Fruit fly (Drosophila melanogaster) whole organism, prepupa: ENCODE data around the gene TwdlR.

Experiments
- Blimp-1 ChIP-seq: fragments of 200-800 bp; sonication (Bioruptor generic); optimal IDR thresholded peaks from 3 replicates; lab custom pipeline; 2017; ENCODE audit warnings: missing biosample characterization, missing genetic modification characterization, mild to moderate bottlenecking, moderate library complexity, missing genetic modification reagents
- CG10631 ChIP-seq: fragments of 200-800 bp; sonication (Bioruptor generic); optimal IDR thresholded peaks from 2 replicates; lab custom pipeline; 2016; ENCODE audit warnings: missing biosample characterization, missing genetic modification characterization
- CG10669 ChIP-seq: fragments of 200-800 bp; sonication (Bioruptor generic); optimal IDR thresholded peaks from 3 replicates; lab custom pipeline; 2018; ENCODE audit warnings: missing biosample characterization, mild to moderate bottlenecking, missing genetic modification characterization, moderate library complexity
- CG11294 ChIP-seq: fragments of 200-800 bp; sonication (Bioruptor generic); IDR thresholded peaks from 2 replicates; pipeline ENCODE4 v1.3.6; 2022; ENCODE audit warnings: missing biosample characterization, missing genetic modification characterization
- CG11762 ChIP-seq: fragments of 200-800 bp; sonication (Bioruptor generic); optimal IDR thresholded peaks from 3 replicates; lab custom pipeline; 2016; ENCODE audit warnings: missing biosample characterization, missing genetic modification characterization; ENCODE audit not compliant: insufficient read depth
- CG11902 ChIP-seq: fragments of 200-800 bp; sonication (Bioruptor generic); optimal IDR thresholded peaks from 3 replicates; lab custom pipeline; 2016; ENCODE audit warnings: missing biosample characterization, missing genetic modification characterization
- CG15336 ChIP-seq: fragments of 200-800 bp; sonication (Bioruptor generic); IDR thresholded peaks from 2 replicates; pipeline ENCODE4 v1.3.6; 2022; ENCODE audit warnings: missing biosample characterization, missing genetic modification characterization
- CG1621 ChIP-seq: fragments of 200-800 bp; sonication (Bioruptor generic); optimal IDR thresholded peaks from 3 replicates; lab custom pipeline; 2018; ENCODE audit warnings: missing biosample characterization, mild to moderate bottlenecking, missing genetic modification characterization
- CG16779 ChIP-seq: fragments of 200-800 bp; sonication (Bioruptor generic); optimal IDR thresholded peaks from 3 replicates; lab custom pipeline; 2017; ENCODE audit warnings: missing biosample characterization, mild to moderate bottlenecking, missing genetic modification characterization
- CG3032 ChIP-seq: fragments of 200-800 bp; optimal IDR thresholded peaks from 2 replicates; lab custom pipeline; 2019; ENCODE audit warnings: missing biosample characterization, mild to moderate bottlenecking, missing genetic modification characterization, moderate library complexity
- CG31627 ChIP-seq: fragments of 200-800 bp; sonication (Bioruptor generic); optimal IDR thresholded peaks from 3 replicates; lab custom pipeline; 2016; ENCODE audit warnings: missing biosample characterization, missing genetic modification characterization
- CG34406 ChIP-seq: fragments of 200-800 bp; sonication (Bioruptor generic); optimal IDR thresholded peaks from 3 replicates; lab custom pipeline; 2016; ENCODE audit warnings: missing biosample characterization, missing genetic modification characterization
- CG6163 ChIP-seq: fragments of 200-800 bp; sonication (Bioruptor generic); IDR thresholded peaks from 3 replicates; pipeline ENCODE4 v1.3.6; 2022; ENCODE audit warnings: missing biosample characterization, missing genetic modification characterization
- CG6276 ChIP-seq: fragments of 200-800 bp; sonication (Bioruptor generic); optimal IDR thresholded peaks from 2 replicates; lab custom pipeline; 2017; ENCODE audit warnings: missing biosample characterization, mild to moderate bottlenecking, missing genetic modification characterization
- CG6792 ChIP-seq: fragments of 200-800 bp; sonication (Bioruptor generic); optimal IDR thresholded peaks from 3 replicates; lab custom pipeline; 2016; ENCODE audit warnings: missing biosample characterization, missing genetic modification characterization
- CG6808 ChIP-seq: fragments of 200-800 bp; sonication (Bioruptor generic); optimal IDR thresholded peaks from 3 replicates; lab custom pipeline; 2017; ENCODE audit warnings: missing biosample characterization, missing genetic modification characterization, mild to moderate bottlenecking, moderate library complexity, missing genetic modification reagents
- CG7368 ChIP-seq: fragments of 200-800 bp; sonication (Bioruptor generic); optimal IDR thresholded peaks from 3 replicates; lab custom pipeline; 2016; ENCODE audit warnings: missing biosample characterization, missing genetic modification characterization
- CG8319 ChIP-seq: fragments of 200-800 bp; sonication (Bioruptor generic); optimal IDR thresholded peaks from 3 replicates; lab custom pipeline; 2016; ENCODE audit warnings: missing biosample characterization, missing genetic modification characterization
- CG9139 ChIP-seq: fragments of 200-800 bp; sonication (Bioruptor generic); optimal IDR thresholded peaks from 3 replicates; lab custom pipeline; 2017; ENCODE audit warnings: missing biosample characterization, mild to moderate bottlenecking, missing genetic modification characterization
- Eip75B ChIP-seq: fragments of 200-800 bp; sonication (Bioruptor generic); optimal IDR thresholded peaks from 3 replicates; lab custom pipeline; 2016; ENCODE audit warnings: missing biosample characterization, missing genetic modification characterization
- Eip78C ChIP-seq: fragments of 200-800 bp; sonication (Bioruptor generic); peaks from one replicate; lab custom pipeline; 2016; ENCODE audit warnings: missing biosample characterization, missing genetic modification characterization
- Ets21C ChIP-seq: fragments of 200-800 bp; sonication (Bioruptor generic); optimal IDR thresholded peaks from 3 replicates; lab custom pipeline; 2016; ENCODE audit warnings: missing biosample characterization, missing genetic modification characterization
- Hr38 ChIP-seq: sonication (Bioruptor generic); optimal IDR thresholded peaks from 2 replicates; lab custom pipeline; 2016; ENCODE audit warnings: missing biosample characterization, missing genetic modification characterization
- Hr39 ChIP-seq: fragments of 200-800 bp; sonication (Bioruptor generic); optimal IDR thresholded peaks from 2 replicates; lab custom pipeline; 2016; ENCODE audit warnings: missing biosample characterization, missing genetic modification characterization
- Hr4 ChIP-seq: fragments of 200-800 bp; sonication (Bioruptor generic); optimal IDR thresholded peaks from 3 replicates; lab custom pipeline; 2016; ENCODE audit warnings: missing biosample characterization, missing genetic modification characterization
- Lpt ChIP-seq: fragments of 200-800 bp; sonication (Bioruptor generic); optimal IDR thresholded peaks from 3 replicates; lab custom pipeline; 2016; ENCODE audit warnings: missing biosample characterization, missing genetic modification characterization
- OdsH ChIP-seq: fragments of 200-800 bp; sonication (Bioruptor generic); optimal IDR thresholded peaks from 3 replicates; lab custom pipeline; 2016; ENCODE audit warnings: missing biosample characterization, missing genetic modification characterization
- Sox102F ChIP-seq: fragments of 200-800 bp; sonication (Bioruptor generic); optimal IDR thresholded peaks from 2 replicates; lab custom pipeline; 2016; ENCODE audit warnings: missing biosample characterization, mild to moderate bottlenecking, missing genetic modification characterization
- achi ChIP-seq: fragments of 200-800 bp; sonication (Bioruptor generic); optimal IDR thresholded peaks from 3 replicates; lab custom pipeline; 2016; ENCODE audit warnings: missing biosample characterization, missing genetic modification characterization
- dac ChIP-seq: fragments of 200-800 bp; sonication (Bioruptor generic); optimal IDR thresholded peaks from 2 replicates; lab custom pipeline; 2017; ENCODE audit warnings: missing biosample characterization, mild to moderate bottlenecking, missing genetic modification characterization
- dsx ChIP-seq: fragments of 200-800 bp; optimal IDR thresholded peaks from 3 replicates; lab custom pipeline; 2019; ENCODE audit warnings: missing biosample characterization, mild to moderate bottlenecking, missing genetic modification characterization, moderate library complexity; ENCODE audit not compliant: poor library complexity, severe bottlenecking
- eg ChIP-seq: fragments of 200-800 bp; sonication (Bioruptor generic); IDR thresholded peaks from 3 replicates; pipeline ENCODE4 v1.3.6; 2022; ENCODE audit warnings: missing biosample characterization, missing genetic modification characterization
- fkh ChIP-seq: fragments of 200-800 bp; sonication (Bioruptor generic); optimal IDR thresholded peaks from 3 replicates; lab custom pipeline; 2017; ENCODE audit warnings: missing biosample characterization, mild to moderate bottlenecking, missing genetic modification characterization, moderate library complexity
- lz ChIP-seq: fragments of 200-800 bp; sonication (Bioruptor generic); optimal IDR thresholded peaks from 3 replicates; lab custom pipeline; 2016; ENCODE audit warnings: missing biosample characterization, missing genetic modification characterization
- pdm3 ChIP-seq: fragments of 200-800 bp; sonication (Bioruptor generic); optimal IDR thresholded peaks from 3 replicates; lab custom pipeline; 2016; ENCODE audit warnings: missing biosample characterization, missing genetic modification characterization
- svp ChIP-seq: fragments of 200-800 bp; sonication (Bioruptor generic); peaks from one replicate; lab custom pipeline; 2016; ENCODE audit warnings: missing biosample characterization, missing genetic modification characterization

TwdlR gene

dm6 chr3R:26615428-26615827 is 19.3 kb upstream of the TwdlR start:
- TF ChIP-seq CG15336 (GFP tag; lab: Robert Waterston, UW) (no peak), dsx (GFP tag; lab: Kevin White, UChicago) (no peak), eg (no peak), CG31627 (GFP tag; lab: Kevin White, UChicago) (no peak), Sox102F (GFP tag; lab: Kevin White, UChicago) (no peak), Blimp-1 (GFP tag; lab: Kevin White, UChicago) (no peak), CG6792 (GFP tag; lab: Kevin White, UChicago) (no peak), dac (GFP tag; lab: Kevin White, UChicago) (no peak), CG6808 (GFP tag; lab: Kevin White, UChicago) (no peak), CG10669 (GFP tag; lab: Kevin White, UChicago) (no peak), CG16779 (tag; lab: Kevin White, UChicago) (no peak), Eip75B (no peak), achi (GFP tag; lab: Kevin White, UChicago) (no peak), pdm3 (GFP tag; lab: Kevin White, UChicago) (no peak), CG34406 (GFP tag; lab: Kevin White, UChicago) (no peak)

dm6 chr3R:26618818-26619217 is 15.9 kb upstream of the TwdlR start, which contains the start of gene TwdlM:
TwdlM (plus strand) TSS chr3R:26619118.
- TF ChIP-seq CG11902 (GFP tag; lab: Kevin White, UChicago) = no peak
- no peak for TF ChIP-seq OdsH (GFP tag; lab: Kevin White, UChicago)
- no peak for TF ChIP-seq dsx (GFP tag; lab: Kevin White, UChicago)
- no peak for TF ChIP-seq CG8319 (GFP tag; lab: Kevin White, UChicago)
- TF ChIP-seq CG11762 = no peak
- TF ChIP-seq Hr4 (GFP tag; lab: Kevin White, UChicago) = no peak
- no peak for TF ChIP-seq svp (GFP tag; lab: Kevin White, UChicago)
- TF ChIP-seq CG6808 (GFP tag; lab: Kevin White, UChicago) = no peak
- TF ChIP-seq fkh (GFP tag; lab: Kevin White, UChicago) = no peak
- no peak for TF ChIP-seq CG3032 (tag; lab: Kevin White, UChicago)

dm6 chr3R:26621314-26621813 is 13.3 kb upstream of the TwdlR start, which contains the start of gene TwdlP:
TwdlP (minus strand) TSS chr3R:26621364.
- TF ChIP-seq Eip75B (no peak), Hr38 (GFP tag; lab: Kevin White, UChicago) (no peak), Lpt (GFP tag; lab: Kevin White, UChicago) (no peak)

dm6 chr3R:26623493-26623956 is 11.2 kb upstream of the TwdlR start, which contains the start of gene TwdlB:
TwdlB (minus strand) TSS chr3R:26623543.
- TF ChIP-seq achi (GFP tag; lab: Kevin White, UChicago) (no peak), CG1621 (tag; lab: Kevin White, UChicago) (no peak), lz (no peak), eg (no peak), Blimp-1 (GFP tag; lab: Kevin White, UChicago) (no peak), dsx (GFP tag; lab: Kevin White, UChicago) (no peak)

- TF ChIP-seq CG9139 (GFP tag; lab: Kevin White, UChicago) = no peak
- no peak for TF ChIP-seq CG1621 (tag; lab: Kevin White, UChicago)
- TF ChIP-seq Hr39 = no peak
- no peak for TF ChIP-seq CG11294 (GFP tag; lab: Robert Waterston, UW)
- no peak for TF ChIP-seq Hr4 (GFP tag; lab: Kevin White, UChicago)
- TF ChIP-seq Eip78C (GFP tag; lab: Kevin White, UChicago) = no peak
- TF ChIP-seq CG6276 (GFP tag; lab: Kevin White, UChicago) = no peak
- no peak for TF ChIP-seq CG31627 (GFP tag; lab: Kevin White, UChicago)
- TF ChIP-seq Lpt (GFP tag; lab: Kevin White, UChicago) = no peak
- TF ChIP-seq CG10631 (GFP tag; lab: Kevin White, UChicago) = no peak
- TF ChIP-seq CG7368 = no peak
- no peak for TF ChIP-seq CG6163
- TF ChIP-seq Ets21C (GFP tag; lab: Kevin White, UChicago) = no peak
- TF ChIP-seq achi (GFP tag; lab: Kevin White, UChicago) = no peak
- TF ChIP-seq CG10669 (GFP tag; lab: Kevin White, UChicago) = no peak
These were observed 9.1 kb upstream of the TwdlR start, which contains the start of gene TwdlL for dm6 chr3R:26625552-26625951. TwdlL (minus strand) TSS chr3R:26625652.
